Fruit fly (Drosophila melanogaster) S2 (cell line): Measurements from ENCODE around the gene Sdic3.

Experiments
- CG8478 ChIP-seq: fragments of >200 bp; optimal IDR thresholded peaks from 2 replicates; lab custom pipeline; 2018
- CTCF ChIP-seq, 2 experiments: fragments of >200 bp; optimal IDR thresholded peaks; 2 replicates each; lab custom pipeline; 2018

dm6 chrX:20147693-20148174 is 46.3 kb downstream of the Sdic3 start, which contains the start of gene aspr:
- TF ChIP-seq CG8478 (no peak), CTCF (optimal IDR thresholded peaks at IDR 0.05; lab: Kevin White, UChicago) (no peak)
